Worm (Caenorhabditis elegans) whole organism, midembryonic: ENCODE measurements around the gene ZK1290.7.

Experiments used
- cog-1 ChIP-seq: sonication (generic microtip); optimal IDR thresholded peaks from 2 replicates; lab custom pipeline; 2016; ENCODE audit warnings: missing genetic modification characterization, missing compliant biosample characterization
- flt-1 ChIP-seq: fragments of 200-800 bp; sonication (Bioruptor generic); IDR thresholded peaks from 2 replicates; pipeline ENCODE4 v1.3.6; 2022; ENCODE audit warnings: missing genetic modification characterization, missing compliant biosample characterization
- klf-2 ChIP-seq: fragments of 200-800 bp; sonication (Bioruptor generic); conservative IDR thresholded peaks from 2 replicates; pipeline ENCODE4 v1.3.6; 2022; ENCODE audit warnings: missing genetic modification reagents, missing genetic modification characterization, missing compliant biosample characterization
- ref-1 ChIP-seq: fragments of 200-800 bp; sonication (Bioruptor generic); conservative IDR thresholded peaks from 2 replicates; pipeline ENCODE4 v1.3.6; 2022; ENCODE audit warnings: missing genetic modification reagents, missing genetic modification characterization, missing compliant biosample characterization
- tab-1 ChIP-seq: fragments of 200-800 bp; sonication (Bioruptor generic); IDR thresholded peaks from 2 replicates; pipeline ENCODE4 v1.3.6; 2022; ENCODE audit warnings: missing genetic modification characterization, missing compliant biosample characterization

- no peak for TF ChIP-seq flt-1
- TF ChIP-seq klf-2, result no peak
- TF ChIP-seq cog-1, result no peak
- no peak for TF ChIP-seq ref-1 (GFP tag; lab: Robert Waterston, UW)
- no peak for TF ChIP-seq tab-1 (GFP tag; lab: Robert Waterston, UW)
Measured at ce11 chrII:7570305-7570704, 44.9 kb upstream of the ZK1290.7 start, which contains the start of gene F35D2.3.
